Fruit fly (Drosophila melanogaster) whole organism: ENCODE measurements around the gene CG44355.

Experiments
- CG8478 ChIP-seq: fragments of >200 bp; optimal IDR thresholded peaks from 2 replicates; lab custom pipeline; 2018; ENCODE audit warnings: inconsistent platforms
- Dll ChIP-seq: fragments of >200 bp; optimal IDR thresholded peaks from 2 replicates; lab custom pipeline; 2017
- EcR ChIP-seq, 2 experiments: fragments of >200 bp; optimal IDR thresholded peaks; 2 replicates each; lab custom pipeline; 2017; ENCODE audit warnings: missing biosample characterization in 2 of 2, missing genetic modification characterization in 2 of 2, missing genetic modification reagents in 2 of 2
- pan ChIP-seq: fragments of >200 bp; optimal IDR thresholded peaks from 2 replicates; lab custom pipeline; 2017
- psq ChIP-seq: fragments of >200 bp; optimal IDR thresholded peaks from 2 replicates; lab custom pipeline; 2017
- usp ChIP-seq: fragments of >200 bp; optimal IDR thresholded peaks from 2 replicates; lab custom pipeline; 2017; ENCODE audit warnings: missing biosample characterization, missing genetic modification characterization, mixed read lengths

Gene CG44355

DNA sequence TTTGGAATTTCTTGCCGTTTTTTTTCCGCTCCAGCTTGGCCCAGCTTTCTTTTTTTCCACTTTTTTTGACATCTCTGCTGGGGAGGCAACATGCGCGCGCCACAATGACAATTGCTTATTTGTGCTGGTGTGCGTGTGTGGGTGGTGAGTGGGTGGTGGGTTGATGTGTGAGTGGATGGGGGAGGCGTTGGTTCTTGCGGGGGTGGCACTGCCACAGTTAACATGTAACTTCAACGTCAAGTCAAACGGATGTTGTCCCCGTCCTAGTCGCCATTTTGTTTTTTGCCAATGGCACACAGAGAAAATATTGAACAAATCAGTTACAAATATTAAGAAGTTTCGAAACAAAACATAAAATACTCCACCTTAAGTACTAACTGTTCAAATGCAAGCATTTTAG is at the start of gene CG44355:
CG44355 (plus strand) TSS at position 301 of the 400 bp plus-strand sequence.
- TF ChIP-seq usp (GFP tag; lab: Kevin White, UChicago) (no peak), EcR (GFP tag; optimal IDR thresholded peaks at IDR 0.05; lab: Kevin White, UChicago) (no peak), psq (no peak), pan (no peak), CG8478 (no peak)

dm6 chr3L:12265526-12266342 is 44.9 kb upstream of the CG44355 start:
- TF ChIP-seq psq (no peak), pan (no peak)

DNA sequence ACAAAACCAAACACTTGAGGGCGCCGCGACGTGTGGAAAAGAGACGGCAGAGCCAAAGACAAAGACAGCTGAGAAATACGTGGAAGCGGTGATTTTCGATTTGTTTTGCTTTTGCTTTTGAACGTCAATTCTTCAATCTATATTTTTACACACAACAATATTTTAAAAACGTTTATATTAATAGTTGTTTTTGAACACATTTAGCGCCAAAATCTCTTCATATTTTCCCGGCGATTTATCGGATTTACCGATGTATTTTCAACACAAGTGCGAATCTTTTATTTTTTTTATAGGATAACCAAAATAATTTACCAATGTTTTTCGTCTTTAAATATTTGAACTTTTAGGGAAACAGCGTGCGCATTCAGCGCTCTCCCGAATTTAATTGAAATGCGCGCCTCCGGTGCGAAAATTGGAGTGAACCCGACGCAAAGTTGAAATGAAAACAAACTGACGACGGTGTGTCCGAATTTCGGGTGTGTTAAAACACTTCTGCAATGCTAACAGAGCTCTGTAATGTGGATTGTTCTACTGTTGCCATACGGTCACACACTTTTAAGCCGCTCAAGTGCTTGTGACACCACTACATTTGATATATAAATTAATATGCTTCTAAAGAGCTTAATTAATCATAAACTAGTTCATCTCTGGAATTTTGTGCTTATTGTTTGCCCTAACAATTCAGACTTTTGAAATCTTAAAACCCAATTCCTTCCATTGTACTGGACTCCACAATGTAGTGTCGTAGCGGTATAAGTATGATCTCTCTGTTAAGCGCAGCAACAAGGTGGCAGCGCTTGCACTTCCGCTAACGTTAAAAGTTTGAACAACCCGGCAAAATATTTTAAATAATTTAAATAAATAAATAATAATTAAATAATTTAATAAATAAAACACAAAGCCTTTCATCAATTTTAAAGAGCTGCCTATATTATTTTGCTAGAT is 44.0 kb upstream of the CG44355 start, which contains the start of gene app:
app (minus strand) TSS at position 499 of the 945 bp plus-strand sequence.
- TF ChIP-seq usp (GFP tag; lab: Kevin White, UChicago) (no peak), EcR (GFP tag; optimal IDR thresholded peaks at IDR 0.05; lab: Kevin White, UChicago) (no peak), CG8478 (no peak), pan (no peak), psq (no peak), Dll (lab: Kevin White, UChicago) (no peak)

DNA sequence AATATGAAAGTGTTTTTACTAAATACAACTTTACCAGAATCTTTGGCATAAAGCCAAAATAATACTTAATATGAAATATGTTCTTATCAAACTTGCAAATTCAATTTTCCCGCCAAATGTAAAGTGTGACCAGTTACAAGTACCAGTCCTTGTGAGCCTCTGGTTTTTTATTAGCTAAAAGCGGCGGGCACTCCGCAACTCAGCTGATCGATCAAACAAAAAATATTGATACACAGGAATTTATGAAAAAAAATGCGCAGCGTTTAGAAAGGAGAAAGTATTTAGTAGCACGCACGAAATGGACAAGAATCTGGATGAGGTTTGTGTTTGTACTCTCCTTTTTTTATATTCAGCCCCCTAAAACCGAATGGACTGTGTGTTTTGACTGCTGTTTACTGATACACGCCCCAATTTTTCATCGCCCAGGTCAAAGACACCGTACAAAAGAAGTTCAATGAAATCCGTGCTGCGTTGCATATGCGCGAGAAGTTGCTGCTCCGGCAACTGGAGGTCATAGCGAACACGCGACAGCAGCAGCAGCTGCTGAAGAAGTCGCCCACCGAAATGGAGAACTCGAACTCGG is 43.2 kb upstream of the CG44355 start, which contains the start of gene CG32100:
CG32100 (plus strand) TSS at position 197 of the 583 bp plus-strand sequence.
- no peak for TF ChIP-seq EcR (GFP tag; optimal IDR thresholded peaks at IDR 0.05; lab: Kevin White, UChicago)
- no peak for TF ChIP-seq pan

DNA sequence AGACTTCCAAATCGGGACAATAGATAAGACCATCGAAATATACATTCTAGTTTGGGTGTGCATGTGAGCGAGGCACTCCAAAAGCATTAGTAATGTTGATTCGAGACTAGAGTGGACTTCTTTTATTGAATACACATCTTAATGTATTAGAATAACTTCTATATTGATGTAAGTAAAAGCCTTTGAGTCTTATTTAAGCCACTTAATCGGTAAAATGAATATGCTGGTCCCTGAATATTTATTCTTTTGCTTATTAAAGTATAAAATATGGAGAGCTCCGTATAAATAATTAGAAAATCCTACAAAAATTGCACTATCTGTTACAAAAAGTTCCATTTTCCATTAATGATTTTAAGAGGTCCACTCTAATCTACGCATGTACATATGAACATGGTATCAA is 40.7 kb upstream of the CG44355 start:
- TF ChIP-seq usp (GFP tag; lab: Kevin White, UChicago) (no peak), EcR (GFP tag; optimal IDR thresholded peaks at IDR 0.05; lab: Kevin White, UChicago) (no peak), psq (no peak), pan (no peak), Dll (lab: Kevin White, UChicago) (no peak), CG8478 (no peak)

- no peak for TF ChIP-seq CG8478
- TF ChIP-seq pan = no peak
- no peak for TF ChIP-seq Dll (lab: Kevin White, UChicago)
- no peak for TF ChIP-seq usp (GFP tag; lab: Kevin White, UChicago)
- TF ChIP-seq EcR (GFP tag; optimal IDR thresholded peaks at IDR 0.05; lab: Kevin White, UChicago) = no peak
- TF ChIP-seq psq = no peak
These were observed 39.4 kb upstream of the CG44355 start, which contains the start of gene Pbgs for dm6 chr3L:12271195-12271618. Gene Pbgs, minus strand, starts transcription at chr3L:12271345.

- no peak for TF ChIP-seq EcR (GFP tag; optimal IDR thresholded peaks at IDR 0.05; lab: Kevin White, UChicago)
- TF ChIP-seq pan = no peak
- TF ChIP-seq usp (GFP tag; lab: Kevin White, UChicago) = no peak
- TF ChIP-seq CG8478 = no peak
- TF ChIP-seq Dll (lab: Kevin White, UChicago) = no peak
- TF ChIP-seq psq = no peak
These were observed 35.0 kb upstream of the CG44355 start for dm6 chr3L:12275572-12276042.

DNA sequence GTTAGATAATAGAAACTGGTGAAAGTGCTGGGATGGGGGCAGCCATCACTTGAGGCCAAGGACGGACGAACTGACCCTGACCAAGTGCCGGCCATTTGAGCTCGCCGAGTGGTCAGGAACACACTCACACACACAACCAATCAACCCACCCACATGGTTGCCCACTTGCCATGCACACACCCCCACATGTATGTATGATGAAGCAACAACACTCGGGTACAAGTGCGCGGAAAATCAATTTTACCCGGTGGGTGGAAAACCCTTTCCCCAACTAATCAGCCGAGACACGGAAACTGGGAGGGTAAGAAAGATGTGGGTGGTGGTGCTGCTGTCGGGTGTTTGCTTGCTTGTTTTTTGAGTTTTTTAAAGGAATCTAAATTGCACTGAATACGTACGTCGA is 34.1 kb upstream of the CG44355 start:
- TF ChIP-seq usp (GFP tag; lab: Kevin White, UChicago) (no peak), pan (no peak), psq (no peak), Dll (lab: Kevin White, UChicago) (no peak), CG8478 (no peak)

dm6 chr3L:12277054-12277879 is 33.3 kb upstream of the CG44355 start, which contains the start of the genes Sms and INPP5E:
Gene Sms, minus strand, starts transcription at chr3L:12277251.
Gene INPP5E, plus strand, starts transcription at chr3L:12277655.
- TF ChIP-seq EcR (GFP tag; optimal IDR thresholded peaks at IDR 0.05; lab: Kevin White, UChicago) (no peak), psq (no peak), CG8478 (no peak), Dll (lab: Kevin White, UChicago) (no peak), pan (no peak), usp (GFP tag; lab: Kevin White, UChicago) (no peak)

DNA sequence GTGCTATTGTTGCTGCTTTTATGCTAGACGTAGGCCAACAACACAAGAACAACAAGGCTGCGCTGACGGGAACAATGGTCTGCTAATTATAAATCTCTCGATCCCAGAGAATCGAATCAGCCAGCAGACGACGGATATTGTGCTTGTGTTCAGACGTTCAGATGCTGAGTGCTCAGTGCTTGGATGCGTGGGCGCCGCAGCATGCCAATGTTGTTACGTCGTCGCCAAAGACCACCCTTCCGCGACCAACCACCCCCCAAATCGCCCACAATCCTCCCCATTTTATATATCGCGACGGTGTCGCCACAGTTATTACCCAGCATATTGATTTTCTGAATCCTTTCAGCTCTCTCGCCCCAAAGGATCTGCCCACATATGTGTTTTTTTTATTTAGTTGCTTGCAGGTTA is 32.7 kb upstream of the CG44355 start:
- TF ChIP-seq EcR (GFP tag; optimal IDR thresholded peaks at IDR 0.05; lab: Kevin White, UChicago) (no peak), psq (no peak), CG8478 (no peak), pan (no peak), usp (GFP tag; lab: Kevin White, UChicago) (no peak), Dll (lab: Kevin White, UChicago) (no peak)

DNA sequence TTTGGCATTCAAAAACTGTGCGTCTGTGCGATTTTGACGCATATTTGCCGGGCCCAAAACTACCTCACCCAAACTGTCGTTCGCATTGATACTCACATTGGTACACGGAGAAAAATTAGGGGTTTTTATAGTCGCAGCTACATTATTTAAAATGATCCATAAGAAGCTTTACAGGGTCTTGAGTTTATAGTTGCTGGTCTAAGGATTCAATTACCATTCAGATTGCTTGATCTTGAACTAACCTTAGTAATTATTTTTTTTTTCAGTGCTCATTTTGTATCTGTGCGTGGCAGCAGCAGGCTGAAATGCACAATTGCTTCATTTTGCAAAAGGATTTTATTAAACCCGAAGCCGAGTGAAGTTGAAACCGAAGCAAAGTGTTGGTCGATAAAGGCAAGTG is 23.2 kb upstream of the CG44355 start:
- no peak for TF ChIP-seq EcR (GFP tag; optimal IDR thresholded peaks at IDR 0.05; lab: Kevin White, UChicago)
- no peak for TF ChIP-seq Dll (lab: Kevin White, UChicago)
- no peak for TF ChIP-seq CG8478
- no peak for TF ChIP-seq usp (GFP tag; lab: Kevin White, UChicago)
- TF ChIP-seq pan = no peak
- TF ChIP-seq psq = no peak
